Fruit fly (Drosophila melanogaster) whole organism, embryonic: ENCODE results near the gene CG13114.

Experiments used
- Atf3 ChIP-seq: fragments of 200-800 bp; sonication (Bioruptor generic); optimal IDR thresholded peaks from 3 replicates; lab custom pipeline; 2016; ENCODE audit warnings: missing biosample characterization, missing genetic modification characterization
- Bgb ChIP-seq: fragments of 200-800 bp; sonication (Bioruptor generic); IDR thresholded peaks from 2 replicates; pipeline ENCODE4 v1.3.6; 2022; ENCODE audit warnings: missing biosample characterization, missing genetic modification characterization; ENCODE audit not compliant: partially characterized antibody
- CG10979 ChIP-seq: fragments of 200-800 bp; sonication (Bioruptor generic); optimal IDR thresholded peaks from 2 replicates; lab custom pipeline; 2018; ENCODE audit warnings: missing biosample characterization, mild to moderate bottlenecking, missing genetic modification characterization, moderate library complexity
- CG11504 ChIP-seq: fragments of 200-800 bp; sonication (Bioruptor generic); optimal IDR thresholded peaks from 3 replicates; lab custom pipeline; 2019; ENCODE audit warnings: missing biosample characterization, mild to moderate bottlenecking, missing genetic modification characterization, moderate library complexity
- CG11695 ChIP-seq: fragments of 200-800 bp; sonication (Bioruptor generic); IDR thresholded peaks from 3 replicates; pipeline ENCODE4 v1.3.6; 2022; ENCODE audit warnings: missing biosample characterization, missing genetic modification characterization
- CG12071 ChIP-seq: fragments of 200-800 bp; sonication (Bioruptor generic); optimal IDR thresholded peaks from 3 replicates; lab custom pipeline; 2018; ENCODE audit warnings: missing biosample characterization, mild to moderate bottlenecking, missing genetic modification characterization
- CG13287 ChIP-seq: fragments of 200-800 bp; sonication (Bioruptor generic); IDR thresholded peaks from 2 replicates; pipeline ENCODE4 v1.3.6; 2022; ENCODE audit warnings: missing biosample characterization, missing genetic modification characterization; ENCODE audit not compliant: partially characterized antibody
- CG13424 ChIP-seq: fragments of 200-800 bp; sonication (Bioruptor generic); optimal IDR thresholded peaks from 2 replicates; lab custom pipeline; 2019; ENCODE audit warnings: missing biosample characterization, mild to moderate bottlenecking, missing genetic modification characterization, moderate library complexity
- CG16815 ChIP-seq: fragments of 200-800 bp; sonication (Bioruptor generic); optimal IDR thresholded peaks from 3 replicates; lab custom pipeline; 2017; ENCODE audit warnings: missing biosample characterization, mild to moderate bottlenecking, missing genetic modification characterization
- CG1832 ChIP-seq: fragments of 200-800 bp; sonication (Bioruptor generic); optimal IDR thresholded peaks from 2 replicates; lab custom pipeline; 2017; ENCODE audit warnings: missing biosample characterization, mild to moderate bottlenecking, missing genetic modification characterization, inconsistent platforms
- CG18599 ChIP-seq: fragments of 200-800 bp; sonication (Bioruptor generic); optimal IDR thresholded peaks from 3 replicates; lab custom pipeline; 2017; ENCODE audit warnings: missing biosample characterization, missing genetic modification characterization, mild to moderate bottlenecking, moderate library complexity, missing genetic modification reagents
- CG2199 ChIP-seq: fragments of 200-800 bp; sonication (Bioruptor generic); IDR thresholded peaks from 3 replicates; pipeline ENCODE4 v1.3.6; 2022; ENCODE audit warnings: missing biosample characterization, missing genetic modification characterization
- CG2678 ChIP-seq: fragments of 200-800 bp; sonication (Bioruptor generic); optimal IDR thresholded peaks from 3 replicates; lab custom pipeline; 2019; ENCODE audit warnings: missing biosample characterization, mild to moderate bottlenecking, missing genetic modification characterization, moderate library complexity
- CG30020 ChIP-seq: fragments of 200-800 bp; optimal IDR thresholded peaks from 2 replicates; lab custom pipeline; 2019; ENCODE audit warnings: missing biosample characterization, mild to moderate bottlenecking, missing genetic modification characterization, moderate library complexity
- CG3407 ChIP-seq: fragments of 200-800 bp; sonication (Bioruptor generic); optimal IDR thresholded peaks from 2 replicates; lab custom pipeline; 2018; ENCODE audit warnings: missing biosample characterization, mild to moderate bottlenecking, missing genetic modification characterization
- CG3995 ChIP-seq: fragments of 200-800 bp; sonication (Bioruptor generic); optimal IDR thresholded peaks from 3 replicates; lab custom pipeline; 2016; ENCODE audit warnings: missing biosample characterization, missing genetic modification characterization
- CG7556 ChIP-seq: fragments of 200-800 bp; sonication (Bioruptor generic); optimal IDR thresholded peaks from 2 replicates; lab custom pipeline; 2017; ENCODE audit warnings: missing biosample characterization, mild to moderate bottlenecking, missing genetic modification characterization
- CG9797 ChIP-seq: fragments of 200-800 bp; sonication (Bioruptor generic); optimal IDR thresholded peaks from 3 replicates; lab custom pipeline; 2018; ENCODE audit warnings: missing biosample characterization, mild to moderate bottlenecking, missing genetic modification characterization
- CrebB ChIP-seq: fragments of 200-800 bp; sonication (Bioruptor generic); optimal IDR thresholded peaks from 3 replicates; lab custom pipeline; 2018; ENCODE audit warnings: missing biosample characterization, mild to moderate bottlenecking, missing genetic modification characterization
- E2f2 ChIP-seq: fragments of 200-800 bp; sonication (Bioruptor generic); IDR thresholded peaks from 2 replicates; pipeline ENCODE4 v1.3.6; 2022; ENCODE audit warnings: missing biosample characterization, missing genetic modification characterization
- Hsf ChIP-seq: fragments of 200-800 bp; sonication (Bioruptor generic); optimal IDR thresholded peaks from 3 replicates; lab custom pipeline; 2016; ENCODE audit warnings: missing biosample characterization, missing genetic modification characterization
- Lhr ChIP-seq: fragments of 200-800 bp; sonication (Bioruptor generic); optimal IDR thresholded peaks from 3 replicates; lab custom pipeline; 2017; ENCODE audit warnings: mild to moderate bottlenecking, missing biosample characterization, missing genetic modification reagents, missing genetic modification characterization
- Neu2 ChIP-seq: fragments of 200-800 bp; sonication (Bioruptor generic); optimal IDR thresholded peaks from 3 replicates; lab custom pipeline; 2016; ENCODE audit warnings: missing biosample characterization, missing genetic modification characterization, borderline replicate concordance
- Ravus ChIP-seq: fragments of 200-800 bp; sonication (Bioruptor generic); IDR thresholded peaks from 2 replicates; pipeline ENCODE4 v1.3.6; 2022; ENCODE audit warnings: missing biosample characterization, missing genetic modification characterization
- ash1 ChIP-seq: fragments of 200-800 bp; sonication (Bioruptor generic); optimal IDR thresholded peaks from 2 replicates; lab custom pipeline; 2018; ENCODE audit warnings: missing biosample characterization, mild to moderate bottlenecking, missing genetic modification characterization
- chinmo ChIP-seq: fragments of 200-800 bp; sonication (Bioruptor generic); IDR thresholded peaks from 4 replicates; pipeline ENCODE4 v1.3.6; 2022; ENCODE audit warnings: missing biosample characterization, missing genetic modification characterization; ENCODE audit not compliant: partially characterized antibody
- chm ChIP-seq: fragments of 200-800 bp; sonication (Bioruptor generic); IDR thresholded peaks from 2 replicates; pipeline ENCODE4 v1.3.6; 2022; ENCODE audit warnings: missing biosample characterization, missing genetic modification characterization
- chn ChIP-seq: fragments of 200-800 bp; sonication (Bioruptor generic); optimal IDR thresholded peaks from 2 replicates; lab custom pipeline; 2016; ENCODE audit warnings: missing biosample characterization, missing genetic modification characterization
- dmrt99B ChIP-seq: fragments of 200-800 bp; sonication (Bioruptor generic); optimal IDR thresholded peaks from 2 replicates; lab custom pipeline; 2018; ENCODE audit warnings: missing biosample characterization, mild to moderate bottlenecking, missing genetic modification characterization, moderate library complexity
- eve ChIP-seq, 2 experiments: fragments of >200 bp; optimal IDR thresholded peaks; 2 replicates each; lab custom pipeline; 2017; ENCODE audit warnings: missing biosample characterization in 2 of 2, missing genetic modification characterization in 2 of 2
- fru ChIP-seq: fragments of >200 bp; optimal IDR thresholded peaks from 2 replicates; lab custom pipeline; 2017
- ftz-f1 ChIP-seq: fragments of 200-800 bp; sonication (Bioruptor generic); optimal IDR thresholded peaks from 2 replicates; lab custom pipeline; 2016; ENCODE audit warnings: missing biosample characterization, missing genetic modification characterization
- gce ChIP-seq: fragments of 200-800 bp; sonication (Bioruptor generic); IDR thresholded peaks from 3 replicates; pipeline ENCODE4 v1.3.6; 2022; ENCODE audit warnings: missing biosample characterization, missing genetic modification characterization
- gt ChIP-seq: fragments of 200-800 bp; sonication (Bioruptor generic); IDR thresholded peaks from 2 replicates; pipeline ENCODE4 v1.3.6; 2022; ENCODE audit warnings: missing biosample characterization, missing genetic modification characterization
- inv ChIP-seq: fragments of 200-800 bp; sonication (Bioruptor generic); IDR thresholded peaks from 2 replicates; pipeline ENCODE4 v1.3.6; 2022; ENCODE audit warnings: missing biosample characterization, missing genetic modification characterization; ENCODE audit not compliant: partially characterized antibody
- lbe ChIP-seq: fragments of 200-800 bp; sonication (Bioruptor generic); optimal IDR thresholded peaks from 2 replicates; lab custom pipeline; 2016; ENCODE audit warnings: missing biosample characterization, mild to moderate bottlenecking, missing genetic modification characterization
- nerfin-2 ChIP-seq: fragments of 200-800 bp; sonication (Bioruptor generic); IDR thresholded peaks from 2 replicates; pipeline ENCODE4 v1.3.6; 2022; ENCODE audit warnings: missing biosample characterization, missing genetic modification characterization; ENCODE audit not compliant: partially characterized antibody
- pita ChIP-seq: fragments of 200-800 bp; sonication (Bioruptor generic); optimal IDR thresholded peaks from 2 replicates; lab custom pipeline; 2017; ENCODE audit warnings: missing biosample characterization, mild to moderate bottlenecking, missing genetic modification characterization
- prd ChIP-seq, 3 experiments: fragments of >200 bp in 2 of 3; fragments of 200-800 bp in 1 of 3; sonication (Bioruptor generic) in 1 of 3; optimal IDR thresholded peaks in 2 of 3; IDR thresholded peaks in 1 of 3; 2 replicates in 2 of 3; 3 replicates in 1 of 3; pipeline versions ENCODE4 v1.3.6 to Lab custom; 2017 to 2022; ENCODE audit warnings: missing biosample characterization in 1 of 3, missing genetic modification characterization in 1 of 3
- psq ChIP-seq: fragments of 200-800 bp; sonication (Bioruptor generic); optimal IDR thresholded peaks from 2 replicates; lab custom pipeline; 2017; ENCODE audit warnings: missing biosample characterization, missing genetic modification characterization
- ro ChIP-seq: fragments of 200-800 bp; sonication (Bioruptor generic); IDR thresholded peaks from 2 replicates; pipeline ENCODE4 v1.3.6; 2022; ENCODE audit warnings: missing biosample characterization, missing genetic modification characterization
- ttk ChIP-seq: fragments of 200-800 bp; sonication (Bioruptor generic); IDR thresholded peaks from 2 replicates; pipeline ENCODE4 v2.1.2; 2022; ENCODE audit warnings: missing biosample characterization, missing genetic modification characterization
- unc-4 ChIP-seq: fragments of 200-800 bp; sonication (Bioruptor generic); IDR thresholded peaks from 2 replicates; pipeline ENCODE4 v1.3.6; 2022; ENCODE audit warnings: missing biosample characterization, missing genetic modification characterization; ENCODE audit not compliant: partially characterized antibody
- wdn ChIP-seq: fragments of 200-800 bp; sonication (Bioruptor generic); IDR thresholded peaks from 2 replicates; pipeline ENCODE4 v1.3.6; 2022; ENCODE audit warnings: missing biosample characterization, missing genetic modification characterization
- zen ChIP-seq: fragments of 200-800 bp; sonication (Bioruptor generic); optimal IDR thresholded peaks from 3 replicates; lab custom pipeline; 2018; ENCODE audit warnings: missing biosample characterization, mild to moderate bottlenecking, missing genetic modification characterization, moderate library complexity
- zen2 ChIP-seq: fragments of 200-800 bp; sonication (Bioruptor generic); IDR thresholded peaks from 3 replicates; pipeline ENCODE4 v1.3.6; 2022; ENCODE audit warnings: missing biosample characterization, missing genetic modification characterization; ENCODE audit not compliant: partially characterized antibody
- zfh2 ChIP-seq: fragments of 200-800 bp; sonication (Bioruptor generic); optimal IDR thresholded peaks from 2 replicates; lab custom pipeline; 2016; ENCODE audit warnings: missing biosample characterization, missing genetic modification characterization

The CG13114 gene

dm6 chr2L:9566656-9567055, 21.0 kb downstream of the CG13114 start, which contains the start of gene jp (continued):
- TF ChIP-seq chinmo (GFP tag; lab: Robert Waterston, UW) (peak; percentile 72; the same call in 1 of the 4 replicates), Bgb (GFP tag; lab: Robert Waterston, UW) (0 out of 2 replicates have a peak, but pooled peaks have one; percentile 28)

dm6 chr2L:9567398-9567856, 21.8 kb downstream of the CG13114 start:
- TF ChIP-seq ro (GFP tag; lab: Robert Waterston, UW) = peak; percentile 72; the same call in 1 of the 2 replicates
- peak; percentile 96 for TF ChIP-seq dmrt99B (tag; lab: Kevin White, UChicago)
- peak; percentile 65 for TF ChIP-seq CG13287 (GFP tag; lab: Robert Waterston, UW)
- peak; percentile 72 for TF ChIP-seq gt (GFP tag; lab: Robert Waterston, UW)
- peak; percentile 81 for TF ChIP-seq CG3995 (GFP tag; lab: Kevin White, UChicago)
- peak; percentile 91 for TF ChIP-seq CG10979 (tag; lab: Kevin White, UChicago)
- TF ChIP-seq zfh2 (GFP tag; lab: Kevin White, UChicago) = peak; percentile 83
- peak; percentile 97 for TF ChIP-seq Lhr
- peak; percentile 94 for TF ChIP-seq CG7556 (GFP tag; lab: Kevin White, UChicago)
- TF ChIP-seq CG18599 = peak; percentile 98
- TF ChIP-seq psq = peak; percentile 89
- peak in 1 of 2 experiments; percentile 72 for TF ChIP-seq eve (GFP tag; optimal IDR thresholded peaks at IDR 0.05; lab: Kevin White, UChicago)
- no peak for TF ChIP-seq fru (lab: Kevin White, UChicago)
- TF ChIP-seq CG9797 (GFP tag; lab: Kevin White, UChicago) = peak; percentile 73
- TF ChIP-seq CG1832 (GFP tag; lab: Kevin White, UChicago) = no peak
- TF ChIP-seq prd (optimal IDR thresholded peaks at IDR 0.05; lab: Kevin White, UChicago) = no peak
- TF ChIP-seq prd (GFP tag; IDR thresholded peaks at IDR 0.05; lab: Robert Waterston, UW) = peak; percentile 72
- TF ChIP-seq lbe = peak; percentile 83
- TF ChIP-seq E2f2 (GFP tag; lab: Robert Waterston, UW) = peak; percentile 87
- peak; percentile 98 for TF ChIP-seq gce
- TF ChIP-seq CG30020 = peak; percentile 54
- TF ChIP-seq CG16815 (GFP tag; lab: Kevin White, UChicago) = no peak
- TF ChIP-seq ftz-f1 (GFP tag; lab: Kevin White, UChicago) = peak; percentile 93
- TF ChIP-seq Ravus (GFP tag; lab: Robert Waterston, UW) = peak; percentile 68
- peak; percentile 17; the same call in 1 of the 2 replicates for TF ChIP-seq unc-4 (GFP tag; lab: Robert Waterston, UW)
- TF ChIP-seq chm (GFP tag; lab: Robert Waterston, UW) = peak; percentile 99
- peak; percentile 89 for TF ChIP-seq CG13424 (tag; lab: Kevin White, UChicago)
- peak; percentile 95 for TF ChIP-seq CG2678
- TF ChIP-seq Neu2 (GFP tag; lab: Kevin White, UChicago) = no peak
- TF ChIP-seq ash1 (GFP tag; lab: Kevin White, UChicago) = peak; percentile 99
- TF ChIP-seq ttk (GFP tag; lab: Robert Waterston, UW) = peak; percentile 95
- peak; percentile 88 for TF ChIP-seq Atf3 (GFP tag; lab: Kevin White, UChicago)
- peak; percentile 88; the same call in 2 of the 3 replicates for TF ChIP-seq CG2199
- no peak for TF ChIP-seq zen2 (GFP tag; lab: Robert Waterston, UW)
- no peak for TF ChIP-seq nerfin-2
- TF ChIP-seq zen (tag; lab: Kevin White, UChicago) = peak; percentile 71
- TF ChIP-seq chn (GFP tag; lab: Kevin White, UChicago) = peak; percentile 90
- no peak for TF ChIP-seq inv (GFP tag; lab: Robert Waterston, UW)
- TF ChIP-seq Hsf (GFP tag; lab: Kevin White, UChicago) = peak; percentile 95
- TF ChIP-seq CrebB (tag; lab: Kevin White, UChicago) = peak; percentile 99
- peak; percentile 98 for TF ChIP-seq CG3407 (GFP tag; lab: Kevin White, UChicago)
- TF ChIP-seq CG11695 (GFP tag; lab: Robert Waterston, UW) = peak; percentile 94
- peak; percentile 100 for TF ChIP-seq CG12071 (GFP tag; lab: Kevin White, UChicago)
- TF ChIP-seq pita (GFP tag; lab: Kevin White, UChicago) = no peak
- peak; percentile 95 for TF ChIP-seq CG11504
- peak; percentile 93 for TF ChIP-seq wdn (GFP tag; lab: Robert Waterston, UW)
